Fruit fly (Drosophila melanogaster) whole organism, embryonic: ENCODE measurements around the gene Eig71Eg.

Experiments used
- CG10366 ChIP-seq: fragments of 200-800 bp; sonication (Bioruptor generic); IDR thresholded peaks from 2 replicates; pipeline ENCODE4 v1.3.6; 2022; ENCODE audit warnings: missing biosample characterization, missing genetic modification characterization
- CG10979 ChIP-seq: fragments of 200-800 bp; sonication (Bioruptor generic); optimal IDR thresholded peaks from 2 replicates; lab custom pipeline; 2018; ENCODE audit warnings: missing biosample characterization, mild to moderate bottlenecking, missing genetic modification characterization, moderate library complexity
- CG1233 ChIP-seq: fragments of 200-800 bp; sonication (Bioruptor generic); optimal IDR thresholded peaks from 4 replicates; lab custom pipeline; 2018; ENCODE audit warnings: missing biosample characterization, mild to moderate bottlenecking, missing genetic modification characterization
- CG15073 ChIP-seq: fragments of 200-800 bp; sonication (Bioruptor generic); optimal IDR thresholded peaks from 2 replicates; lab custom pipeline; 2016; ENCODE audit warnings: missing biosample characterization, missing genetic modification characterization
- CG1647 ChIP-seq: fragments of 200-800 bp; sonication (Bioruptor generic); optimal IDR thresholded peaks from 3 replicates; lab custom pipeline; 2016; ENCODE audit warnings: missing biosample characterization, missing genetic modification characterization
- CG16813 ChIP-seq: fragments of 200-800 bp; sonication (Bioruptor generic); IDR thresholded peaks from 3 replicates; pipeline ENCODE4 v1.3.6; 2022; ENCODE audit warnings: missing biosample characterization, missing genetic modification characterization; ENCODE audit not compliant: partially characterized antibody
- CG16815 ChIP-seq: fragments of 200-800 bp; sonication (Bioruptor generic); optimal IDR thresholded peaks from 3 replicates; lab custom pipeline; 2017; ENCODE audit warnings: missing biosample characterization, mild to moderate bottlenecking, missing genetic modification characterization
- CG17385 ChIP-seq: fragments of 200-800 bp; sonication (Bioruptor generic); optimal IDR thresholded peaks from 3 replicates; lab custom pipeline; 2018; ENCODE audit warnings: missing biosample characterization, mild to moderate bottlenecking, missing genetic modification characterization
- CG17829 ChIP-seq: fragments of 200-800 bp; optimal IDR thresholded peaks from 2 replicates; lab custom pipeline; 2019; ENCODE audit warnings: missing biosample characterization, mild to moderate bottlenecking, missing genetic modification characterization, moderate library complexity
- CG30403 ChIP-seq: fragments of 200-800 bp; sonication (Bioruptor generic); optimal IDR thresholded peaks from 3 replicates; lab custom pipeline; 2016; ENCODE audit warnings: missing biosample characterization, missing genetic modification characterization
- CG32532 ChIP-seq: fragments of 200-800 bp; sonication (Bioruptor generic); IDR thresholded peaks from 2 replicates; pipeline ENCODE4 v1.3.6; 2022; ENCODE audit warnings: missing biosample characterization, missing genetic modification characterization
- CG3995 ChIP-seq: fragments of 200-800 bp; sonication (Bioruptor generic); optimal IDR thresholded peaks from 3 replicates; lab custom pipeline; 2016; ENCODE audit warnings: missing biosample characterization, missing genetic modification characterization
- CG4328 ChIP-seq: fragments of 200-800 bp; sonication (Bioruptor generic); optimal IDR thresholded peaks from 3 replicates; lab custom pipeline; 2017; ENCODE audit warnings: missing biosample characterization, missing genetic modification reagents, missing genetic modification characterization
- CG43689 ChIP-seq: fragments of 200-800 bp; sonication (Bioruptor generic); IDR thresholded peaks from 2 replicates; pipeline ENCODE4 v1.3.6; 2022; ENCODE audit warnings: missing biosample characterization, missing genetic modification characterization
- CG5180 ChIP-seq: fragments of 200-800 bp; sonication (Bioruptor generic); optimal IDR thresholded peaks from 3 replicates; lab custom pipeline; 2017; ENCODE audit warnings: missing biosample characterization, missing genetic modification characterization, mild to moderate bottlenecking, moderate library complexity, missing genetic modification reagents
- CG5245 ChIP-seq: fragments of 200-800 bp; sonication (Bioruptor generic); optimal IDR thresholded peaks from 3 replicates; lab custom pipeline; 2016; ENCODE audit warnings: missing biosample characterization, missing genetic modification characterization
- CG6813 ChIP-seq: fragments of 200-800 bp; sonication (Bioruptor generic); optimal IDR thresholded peaks from 2 replicates; lab custom pipeline; 2017; ENCODE audit warnings: missing biosample characterization, missing genetic modification characterization, mild to moderate bottlenecking, moderate library complexity, missing genetic modification reagents
- CG8924 ChIP-seq: fragments of 200-800 bp; optimal IDR thresholded peaks from 3 replicates; lab custom pipeline; 2019; ENCODE audit warnings: missing biosample characterization, mild to moderate bottlenecking, missing genetic modification characterization, moderate library complexity
- CG9437 ChIP-seq: fragments of 200-800 bp; sonication (Bioruptor generic); optimal IDR thresholded peaks from 2 replicates; lab custom pipeline; 2018; ENCODE audit warnings: missing biosample characterization, mild to moderate bottlenecking, missing genetic modification characterization
- Camta ChIP-seq: fragments of 200-800 bp; sonication (Bioruptor generic); optimal IDR thresholded peaks from 2 replicates; lab custom pipeline; 2016; ENCODE audit warnings: missing biosample characterization, missing genetic modification characterization
- Chrac-16 ChIP-seq: fragments of 200-800 bp; sonication (Bioruptor generic); optimal IDR thresholded peaks from 3 replicates; lab custom pipeline; 2016; ENCODE audit warnings: missing biosample characterization, missing genetic modification characterization
- CoRest ChIP-seq: fragments of 200-800 bp; sonication (Bioruptor generic); optimal IDR thresholded peaks from 3 replicates; lab custom pipeline; 2018; ENCODE audit warnings: missing biosample characterization, mild to moderate bottlenecking, missing genetic modification characterization, moderate library complexity
- Dbx ChIP-seq: fragments of 200-800 bp; sonication (Bioruptor generic); IDR thresholded peaks from 3 replicates; pipeline ENCODE4 v1.3.6; 2022; ENCODE audit warnings: missing biosample characterization, missing genetic modification characterization
- Deaf1 ChIP-seq: fragments of 200-800 bp; optimal IDR thresholded peaks from 3 replicates; lab custom pipeline; 2019; ENCODE audit warnings: missing biosample characterization, mild to moderate bottlenecking, missing genetic modification characterization, moderate library complexity
- Fer3 ChIP-seq: fragments of 200-800 bp; sonication (Bioruptor generic); optimal IDR thresholded peaks from 2 replicates; lab custom pipeline; 2018; ENCODE audit warnings: missing biosample characterization, mild to moderate bottlenecking, missing genetic modification characterization, moderate library complexity
- Hand ChIP-seq: fragments of 200-800 bp; sonication (Bioruptor generic); optimal IDR thresholded peaks from 2 replicates; lab custom pipeline; 2017; ENCODE audit warnings: mild to moderate bottlenecking, missing biosample characterization, missing genetic modification reagents, missing genetic modification characterization
- Jarid2 ChIP-seq: fragments of 200-800 bp; sonication (Bioruptor generic); optimal IDR thresholded peaks from 3 replicates; lab custom pipeline; 2017; ENCODE audit warnings: mild to moderate bottlenecking, missing biosample characterization, missing genetic modification reagents, missing genetic modification characterization
- Lhr ChIP-seq: fragments of 200-800 bp; sonication (Bioruptor generic); optimal IDR thresholded peaks from 3 replicates; lab custom pipeline; 2017; ENCODE audit warnings: mild to moderate bottlenecking, missing biosample characterization, missing genetic modification reagents, missing genetic modification characterization
- Meics ChIP-seq: fragments of 200-800 bp; sonication (Bioruptor generic); optimal IDR thresholded peaks from 2 replicates; lab custom pipeline; 2017; ENCODE audit warnings: missing biosample characterization, mild to moderate bottlenecking, missing genetic modification characterization
- Ravus ChIP-seq: fragments of 200-800 bp; sonication (Bioruptor generic); IDR thresholded peaks from 2 replicates; pipeline ENCODE4 v1.3.6; 2022; ENCODE audit warnings: missing biosample characterization, missing genetic modification characterization
- Sry-δ ChIP-seq: fragments of 200-800 bp; sonication (Bioruptor generic); optimal IDR thresholded peaks from 2 replicates; lab custom pipeline; 2016; ENCODE audit warnings: missing biosample characterization, missing genetic modification characterization
- abd-A ChIP-seq: fragments of 200-800 bp; sonication (Bioruptor generic); optimal IDR thresholded peaks from 3 replicates; lab custom pipeline; 2019; ENCODE audit warnings: missing biosample characterization, mild to moderate bottlenecking, missing genetic modification characterization, moderate library complexity
- al ChIP-seq: fragments of 200-800 bp; sonication (Bioruptor generic); IDR thresholded peaks from 2 replicates; pipeline ENCODE4 v1.3.6; 2022; ENCODE audit warnings: missing biosample characterization, missing genetic modification characterization
- caup ChIP-seq: fragments of 200-800 bp; sonication (Bioruptor generic); optimal IDR thresholded peaks from 3 replicates; lab custom pipeline; 2017; ENCODE audit warnings: missing biosample characterization, mild to moderate bottlenecking, missing genetic modification characterization, moderate library complexity; ENCODE audit not compliant: severe bottlenecking
- cg ChIP-seq: fragments of 200-800 bp; sonication (Bioruptor generic); optimal IDR thresholded peaks from 3 replicates; lab custom pipeline; 2019; ENCODE audit warnings: missing biosample characterization, mild to moderate bottlenecking, missing genetic modification characterization, moderate library complexity
- da ChIP-seq: fragments of 200-800 bp; sonication (Bioruptor generic); optimal IDR thresholded peaks from 2 replicates; lab custom pipeline; 2016; ENCODE audit warnings: missing biosample characterization, missing genetic modification characterization
- dm ChIP-seq: fragments of 200-800 bp; sonication (Bioruptor generic); optimal IDR thresholded peaks from 3 replicates; lab custom pipeline; 2016; ENCODE audit warnings: missing biosample characterization, missing genetic modification characterization
- esg ChIP-seq: fragments of 200-800 bp; sonication (Bioruptor generic); conservative IDR thresholded peaks from 2 replicates; pipeline ENCODE4 v1.3.6; 2022; ENCODE audit warnings: missing biosample characterization, missing genetic modification characterization
- eyg ChIP-seq: fragments of 200-800 bp; sonication (Bioruptor generic); optimal IDR thresholded peaks from 3 replicates; lab custom pipeline; 2016; ENCODE audit warnings: missing biosample characterization, missing genetic modification characterization
- fru ChIP-seq: fragments of >200 bp; optimal IDR thresholded peaks from 2 replicates; lab custom pipeline; 2017
- gfzf ChIP-seq: fragments of 200-800 bp; sonication (Bioruptor generic); optimal IDR thresholded peaks from 2 replicates; lab custom pipeline; 2016; ENCODE audit warnings: missing biosample characterization, mild to moderate bottlenecking, missing genetic modification characterization, moderate library complexity
- grn ChIP-seq: fragments of 200-800 bp; sonication (Bioruptor generic); optimal IDR thresholded peaks from 3 replicates; lab custom pipeline; 2017; ENCODE audit warnings: missing biosample characterization, missing genetic modification characterization
- hkb ChIP-seq, 2 experiments: fragments of 200-800 bp in 1 of 2; fragments of >200 bp in 1 of 2; sonication (Bioruptor generic) in 1 of 2; IDR thresholded peaks in 1 of 2; optimal IDR thresholded peaks in 1 of 2; 2 replicates each; pipeline versions ENCODE4 v1.3.6 to Lab custom; 2017 to 2022; ENCODE audit warnings: missing biosample characterization in 1 of 2, missing genetic modification characterization in 1 of 2
- ind ChIP-seq: fragments of 200-800 bp; sonication (Bioruptor generic); optimal IDR thresholded peaks from 3 replicates; lab custom pipeline; 2016; ENCODE audit warnings: missing biosample characterization, missing genetic modification characterization
- run ChIP-seq: fragments of 200-800 bp; sonication (Bioruptor generic); optimal IDR thresholded peaks from 3 replicates; lab custom pipeline; 2018; ENCODE audit warnings: missing biosample characterization, mild to moderate bottlenecking, missing genetic modification characterization
- sima ChIP-seq: fragments of 200-800 bp; sonication (Bioruptor generic); optimal IDR thresholded peaks from 2 replicates; lab custom pipeline; 2016; ENCODE audit warnings: missing biosample characterization, missing genetic modification characterization
- ssp ChIP-seq: fragments of 200-800 bp; sonication (Bioruptor generic); IDR thresholded peaks from 2 replicates; pipeline ENCODE4 v1.3.6; 2022; ENCODE audit warnings: missing biosample characterization, missing genetic modification characterization
- trh ChIP-seq: fragments of 200-800 bp; sonication (Bioruptor generic); optimal IDR thresholded peaks from 2 replicates; lab custom pipeline; 2016; ENCODE audit warnings: missing biosample characterization, missing genetic modification characterization
- vfl ChIP-seq: fragments of 200-800 bp; sonication (Bioruptor generic); optimal IDR thresholded peaks from 2 replicates; lab custom pipeline; 2016; ENCODE audit warnings: missing biosample characterization, missing genetic modification characterization

Gene Eig71Eg

DNA sequence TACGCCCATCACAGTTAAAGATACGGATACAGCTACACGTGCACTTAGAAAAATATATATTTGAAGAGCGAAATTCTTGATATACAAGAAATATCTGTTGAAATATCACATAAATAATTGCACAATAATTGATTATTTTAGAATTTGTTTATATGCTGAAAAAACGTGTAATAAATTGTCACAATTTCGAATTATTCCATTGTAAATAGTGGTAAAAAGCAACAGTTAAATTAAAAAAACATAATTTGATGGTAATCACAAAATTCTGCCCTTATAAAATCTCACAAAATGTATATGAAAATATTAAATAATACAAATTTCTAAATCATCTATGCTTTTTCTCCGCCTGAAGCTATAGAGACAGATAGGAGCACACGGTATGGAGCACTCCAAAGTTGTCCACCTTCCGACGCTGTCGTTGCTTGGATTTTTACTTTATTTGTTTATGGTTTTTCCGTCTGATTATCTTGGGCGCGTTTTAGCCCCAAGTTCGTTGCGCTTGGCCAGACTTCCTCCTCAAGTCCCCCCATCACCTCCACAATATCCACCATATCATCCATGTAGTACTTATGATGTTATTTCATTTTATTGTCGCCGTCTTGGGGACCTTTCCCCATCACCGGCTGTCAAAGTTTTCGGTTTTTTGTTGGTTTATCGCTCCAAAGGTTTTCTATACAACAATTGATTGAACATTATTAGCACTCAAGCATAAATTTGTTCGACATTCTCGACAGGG lies 47.0 kb downstream of the Eig71Eg start (continued):
- TF ChIP-seq CG4328 (peak; percentile 24), Fer3 (tag; lab: Kevin White, UChicago) (no peak), CG3995 (no peak), Dbx (GFP tag; lab: Robert Waterston, UW) (no peak), cg (GFP tag; lab: Kevin White, UChicago) (peak; percentile 2), Lhr (peak; percentile 50), Sry-δ (GFP tag; lab: Kevin White, UChicago) (no peak), esg (no peak; the same call in 1 of the 2 replicates), Chrac-16 (GFP tag; lab: Kevin White, UChicago) (peak; percentile 44), abd-A (tag; lab: Kevin White, UChicago) (no peak), da (GFP tag; lab: Kevin White, UChicago) (no peak), gfzf (GFP tag; lab: Kevin White, UChicago) (no peak), ind (peak; percentile 50), CG1233 (peak; percentile 46), trh (peak; percentile 8), CG6813 (GFP tag; lab: Kevin White, UChicago) (no peak), CG17385 (GFP tag; lab: Kevin White, UChicago) (peak; percentile 51), Deaf1 (tag; lab: Kevin White, UChicago) (peak; percentile 34), CoRest (tag; lab: Kevin White, UChicago) (peak; percentile 82), ssp (GFP tag; lab: Robert Waterston, UW) (peak; percentile 32; the same call in 1 of the 2 replicates), sima (GFP tag; lab: Kevin White, UChicago) (no peak), vfl (GFP tag; lab: Kevin White, UChicago) (no peak), dm (peak; percentile 25), CG30403 (GFP tag; lab: Kevin White, UChicago) (peak; percentile 67), fru (lab: Kevin White, UChicago) (no peak), Hand (peak; percentile 20), CG15073 (GFP tag; lab: Kevin White, UChicago) (no peak), CG10366 (GFP tag; lab: Robert Waterston, UW) (peak; percentile 20; the same call in 1 of the 2 replicates), CG16815 (peak; percentile 35), Ravus (GFP tag; lab: Robert Waterston, UW) (no peak), Meics (GFP tag; lab: Kevin White, UChicago) (peak; percentile 11), CG43689 (GFP tag; lab: Robert Waterston, UW) (no peak), CG16813 (no peak), run (peak; percentile 28), CG5180 (GFP tag; lab: Kevin White, UChicago) (peak; percentile 30), eyg (GFP tag; lab: Kevin White, UChicago) (no peak), Camta (GFP tag; lab: Kevin White, UChicago) (no peak), al (GFP tag; lab: Robert Waterston, UW) (no peak), CG5245 (GFP tag; lab: Kevin White, UChicago) (peak; percentile 17), caup (GFP tag; lab: Kevin White, UChicago) (no peak), CG32532 (GFP tag; lab: Robert Waterston, UW) (no peak), CG8924 (tag; lab: Kevin White, UChicago) (peak; percentile 72), grn (peak; percentile 54), CG10979 (peak; percentile 85), CG9437 (GFP tag; lab: Kevin White, UChicago) (peak; percentile 45), CG17829 (tag; lab: Kevin White, UChicago) (peak; percentile 74), hkb (optimal IDR thresholded peaks at IDR 0.05; lab: Kevin White, UChicago) (no peak), hkb (GFP tag; IDR thresholded peaks at IDR 0.05; lab: Robert Waterston, UW) (no peak), CG1647 (GFP tag; lab: Kevin White, UChicago) (no peak), Jarid2 (GFP tag; lab: Kevin White, UChicago) (no peak)
